Worm (Caenorhabditis elegans) whole organism, L3 larva: ENCODE measurements around the gene mkk-4.

Experiments
- mdl-1 ChIP-seq: fragments of 150-350 bp; optimal IDR thresholded peaks from 2 replicates; lab custom pipeline; 2014; ENCODE audit warnings: missing biosample characterization, missing genetic modification characterization
- nhr-25 ChIP-seq: sonication (generic microtip); optimal IDR thresholded peaks from 2 replicates; lab custom pipeline; 2017; ENCODE audit warnings: missing biosample characterization, missing genetic modification characterization

ce11 chrX:10079230-10079629 is 51.6 kb downstream of the mkk-4 start:
- TF ChIP-seq mdl-1 (tag; lab: Kevin White, UChicago) (no peak), nhr-25 (tag; lab: Kevin White, UChicago) (no peak)
